Fruit fly (Drosophila melanogaster) whole organism, embryonic: ENCODE results near the gene CG43675.

Experiments
- CG10431 ChIP-seq: fragments of 200-800 bp; sonication (Bioruptor generic); optimal IDR thresholded peaks from 3 replicates; lab custom pipeline; 2018; ENCODE audit warnings: missing biosample characterization, mild to moderate bottlenecking, missing genetic modification characterization
- CG12659 ChIP-seq: fragments of 200-800 bp; sonication (Bioruptor generic); optimal IDR thresholded peaks from 3 replicates; lab custom pipeline; 2017; ENCODE audit warnings: mild to moderate bottlenecking, missing biosample characterization, missing genetic modification reagents, missing genetic modification characterization
- CG13287 ChIP-seq: fragments of 200-800 bp; sonication (Bioruptor generic); IDR thresholded peaks from 2 replicates; pipeline ENCODE4 v1.3.6; 2022; ENCODE audit warnings: missing biosample characterization, missing genetic modification characterization; ENCODE audit not compliant: partially characterized antibody
- CG13424 ChIP-seq: fragments of 200-800 bp; sonication (Bioruptor generic); optimal IDR thresholded peaks from 2 replicates; lab custom pipeline; 2019; ENCODE audit warnings: missing biosample characterization, mild to moderate bottlenecking, missing genetic modification characterization, moderate library complexity
- CG14667 ChIP-seq: fragments of 200-800 bp; sonication (Bioruptor generic); IDR thresholded peaks from 2 replicates; pipeline ENCODE4 v1.3.6; 2022; ENCODE audit warnings: missing biosample characterization, missing genetic modification characterization
- CG14860 ChIP-seq: fragments of 200-800 bp; sonication (Bioruptor generic); IDR thresholded peaks from 3 replicates; pipeline ENCODE4 v1.3.6; 2022; ENCODE audit warnings: missing biosample characterization, missing genetic modification characterization; ENCODE audit not compliant: partially characterized antibody
- CG15514 ChIP-seq: fragments of 200-800 bp; sonication (Bioruptor generic); optimal IDR thresholded peaks from 3 replicates; lab custom pipeline; 2017; ENCODE audit warnings: missing biosample characterization, missing genetic modification characterization, mild to moderate bottlenecking, moderate library complexity, missing genetic modification reagents
- CG16815 ChIP-seq: fragments of 200-800 bp; sonication (Bioruptor generic); optimal IDR thresholded peaks from 3 replicates; lab custom pipeline; 2017; ENCODE audit warnings: missing biosample characterization, mild to moderate bottlenecking, missing genetic modification characterization
- CG17328 ChIP-seq: fragments of 200-800 bp; sonication (Bioruptor generic); IDR thresholded peaks from 2 replicates; pipeline ENCODE4 v1.3.6; 2022; ENCODE audit warnings: missing biosample characterization, missing genetic modification characterization
- CG1792 ChIP-seq: fragments of 200-800 bp; sonication (Bioruptor generic); optimal IDR thresholded peaks from 2 replicates; lab custom pipeline; 2016; ENCODE audit warnings: missing biosample characterization, missing genetic modification characterization
- CG18011 ChIP-seq: fragments of 200-800 bp; sonication (Bioruptor generic); optimal IDR thresholded peaks from 2 replicates; lab custom pipeline; 2017; ENCODE audit warnings: missing biosample characterization, missing genetic modification characterization, mild to moderate bottlenecking, moderate library complexity, missing genotype
- CG30020 ChIP-seq: fragments of 200-800 bp; optimal IDR thresholded peaks from 2 replicates; lab custom pipeline; 2019; ENCODE audit warnings: missing biosample characterization, mild to moderate bottlenecking, missing genetic modification characterization, moderate library complexity
- CG31224 ChIP-seq: fragments of 200-800 bp; sonication (Bioruptor generic); IDR thresholded peaks from 2 replicates; pipeline ENCODE4 v1.3.6; 2022; ENCODE audit warnings: missing biosample characterization, missing genetic modification characterization
- CG33213 ChIP-seq: fragments of 200-800 bp; sonication (Bioruptor generic); optimal IDR thresholded peaks from 3 replicates; lab custom pipeline; 2016; ENCODE audit warnings: missing biosample characterization, missing genetic modification characterization
- CG34376 ChIP-seq: fragments of 200-800 bp; sonication (Bioruptor generic); optimal IDR thresholded peaks from 2 replicates; lab custom pipeline; 2018; ENCODE audit warnings: missing biosample characterization, mild to moderate bottlenecking, missing genetic modification characterization
- CG43689 ChIP-seq: fragments of 200-800 bp; sonication (Bioruptor generic); IDR thresholded peaks from 2 replicates; pipeline ENCODE4 v1.3.6; 2022; ENCODE audit warnings: missing biosample characterization, missing genetic modification characterization
- CG6765 ChIP-seq: fragments of 200-800 bp; sonication (Bioruptor generic); optimal IDR thresholded peaks from 3 replicates; lab custom pipeline; 2017; ENCODE audit warnings: missing biosample characterization, mild to moderate bottlenecking, missing genetic modification characterization
- CG7745 ChIP-seq: fragments of 200-800 bp; sonication (Bioruptor generic); optimal IDR thresholded peaks from 2 replicates; lab custom pipeline; 2018; ENCODE audit warnings: missing biosample characterization, mild to moderate bottlenecking, missing genetic modification characterization, moderate library complexity
- CG7786 ChIP-seq: fragments of 200-800 bp; sonication (Bioruptor generic); optimal IDR thresholded peaks from 2 replicates; lab custom pipeline; 2016; ENCODE audit warnings: missing biosample characterization, missing genetic modification characterization
- CG8944 ChIP-seq: fragments of 200-800 bp; sonication (Bioruptor generic); optimal IDR thresholded peaks from 3 replicates; lab custom pipeline; 2016; ENCODE audit warnings: missing biosample characterization, missing genetic modification characterization
- Dip3 ChIP-seq: fragments of 200-800 bp; sonication (Bioruptor generic); optimal IDR thresholded peaks from 3 replicates; lab custom pipeline; 2016; ENCODE audit warnings: missing biosample characterization, missing genetic modification characterization
- Eip74EF ChIP-seq, 2 experiments: fragments of 200-800 bp in 1 of 2; fragments of >200 bp in 1 of 2; sonication (Bioruptor generic) in 1 of 2; optimal IDR thresholded peaks; 2 replicates each; lab custom pipeline; 2017 to 2019; ENCODE audit warnings: missing biosample characterization in 2 of 2, missing genetic modification characterization in 2 of 2, mild to moderate bottlenecking in 1 of 2, moderate library complexity in 1 of 2
- HHEX ChIP-seq: fragments of 200-800 bp; sonication (Bioruptor generic); optimal IDR thresholded peaks from 3 replicates; lab custom pipeline; 2017; ENCODE audit warnings: missing biosample characterization, mild to moderate bottlenecking, missing genetic modification characterization, missing genetic modification reagents
- HLHmδ ChIP-seq: fragments of 200-800 bp; sonication (Bioruptor generic); optimal IDR thresholded peaks from 2 replicates; lab custom pipeline; 2018; ENCODE audit warnings: missing biosample characterization, mild to moderate bottlenecking, missing genetic modification characterization, moderate library complexity
- Hey ChIP-seq: fragments of 200-800 bp; sonication (Bioruptor generic); optimal IDR thresholded peaks from 3 replicates; lab custom pipeline; 2018; ENCODE audit warnings: missing biosample characterization, mild to moderate bottlenecking, missing genetic modification characterization
- HmgZ ChIP-seq: fragments of 200-800 bp; sonication (Bioruptor generic); optimal IDR thresholded peaks from 2 replicates; lab custom pipeline; 2018; ENCODE audit warnings: missing biosample characterization, mild to moderate bottlenecking, missing genetic modification characterization
- Hr39 ChIP-seq: fragments of >200 bp; optimal IDR thresholded peaks from 2 replicates; lab custom pipeline; 2017
- Myb ChIP-seq: fragments of 200-800 bp; sonication (Bioruptor generic); optimal IDR thresholded peaks from 2 replicates; lab custom pipeline; 2016; ENCODE audit warnings: missing biosample characterization, missing genetic modification characterization
- Oli ChIP-seq: fragments of 200-800 bp; sonication (Bioruptor generic); optimal IDR thresholded peaks from 2 replicates; lab custom pipeline; 2018; ENCODE audit warnings: missing biosample characterization, mild to moderate bottlenecking, missing genetic modification characterization, moderate library complexity
- Pdp1 ChIP-seq, 2 experiments: fragments of 200-800 bp; sonication (Bioruptor generic); optimal IDR thresholded peaks; 3 replicates each; lab custom pipeline; 2016; ENCODE audit warnings: missing biosample characterization in 2 of 2, missing genetic modification characterization in 2 of 2, mild to moderate bottlenecking in 1 of 2, moderate library complexity in 1 of 2
- Poxn ChIP-seq: fragments of 200-800 bp; sonication (Bioruptor generic); IDR thresholded peaks from 2 replicates; pipeline ENCODE4 v1.3.6; 2022; ENCODE audit warnings: missing biosample characterization, missing genetic modification characterization
- Side ChIP-seq: fragments of 200-800 bp; sonication (Bioruptor generic); optimal IDR thresholded peaks from 2 replicates; lab custom pipeline; 2016; ENCODE audit warnings: missing biosample characterization, missing genetic modification characterization
- Six4 ChIP-seq: fragments of 200-800 bp; sonication (Bioruptor generic); optimal IDR thresholded peaks from 2 replicates; lab custom pipeline; 2016; ENCODE audit warnings: missing biosample characterization, missing genetic modification characterization
- bbx ChIP-seq: fragments of 200-800 bp; sonication (Bioruptor generic); IDR thresholded peaks from 2 replicates; pipeline ENCODE4 v1.3.6; 2022; ENCODE audit warnings: missing biosample characterization, missing genetic modification characterization; ENCODE audit not compliant: partially characterized antibody
- cad ChIP-seq: fragments of >200 bp; optimal IDR thresholded peaks from 2 replicates; lab custom pipeline; 2017; ENCODE audit warnings: missing biosample characterization, missing genetic modification characterization
- en ChIP-seq: fragments of 200-800 bp; sonication (Bioruptor generic); optimal IDR thresholded peaks from 2 replicates; lab custom pipeline; 2016; ENCODE audit warnings: missing biosample characterization, missing genetic modification characterization
- jing ChIP-seq: fragments of 200-800 bp; sonication (Bioruptor generic); optimal IDR thresholded peaks from 2 replicates; lab custom pipeline; 2018; ENCODE audit warnings: missing biosample characterization, mild to moderate bottlenecking, missing genetic modification characterization
- maf-S ChIP-seq: fragments of 200-800 bp; sonication (Bioruptor generic); optimal IDR thresholded peaks from 2 replicates; lab custom pipeline; 2016; ENCODE audit warnings: missing biosample characterization, missing genetic modification characterization
- peb ChIP-seq: fragments of 200-800 bp; sonication (Bioruptor generic); IDR thresholded peaks from 2 replicates; pipeline ENCODE4 v1.3.6; 2022; ENCODE audit warnings: missing biosample characterization, missing genetic modification characterization
- rib ChIP-seq: fragments of 200-800 bp; sonication (Bioruptor generic); IDR thresholded peaks from 2 replicates; pipeline ENCODE4 v1.3.6; 2022; ENCODE audit warnings: missing biosample characterization, missing genetic modification characterization
- sc ChIP-seq, 3 experiments: fragments of >200 bp in 2 of 3; fragments of 200-800 bp in 1 of 3; sonication (Bioruptor generic) in 1 of 3; optimal IDR thresholded peaks; 2 replicates in 2 of 3; 3 replicates in 1 of 3; lab custom pipeline; 2017; ENCODE audit warnings: mild to moderate bottlenecking in 1 of 3, missing biosample characterization in 1 of 3, missing genetic modification characterization in 1 of 3, missing genetic modification reagents in 1 of 3
- sisA ChIP-seq: fragments of 200-800 bp; sonication (Bioruptor generic); IDR thresholded peaks from 2 replicates; pipeline ENCODE4 v1.3.6; 2022; ENCODE audit warnings: missing biosample characterization, missing genetic modification characterization
- slbo ChIP-seq: fragments of 200-800 bp; sonication (Bioruptor generic); IDR thresholded peaks from 2 replicates; pipeline ENCODE4 v1.3.6; 2022; ENCODE audit warnings: missing biosample characterization, missing genetic modification characterization
- tna ChIP-seq: fragments of 200-800 bp; sonication (Bioruptor generic); IDR thresholded peaks from 2 replicates; pipeline ENCODE4 v1.3.6; 2022; ENCODE audit warnings: missing biosample characterization, missing genetic modification characterization; ENCODE audit not compliant: partially characterized antibody
- toy ChIP-seq: fragments of 200-800 bp; sonication (Bioruptor generic); IDR thresholded peaks from 2 replicates; pipeline ENCODE4 v1.3.6; 2022; ENCODE audit warnings: missing biosample characterization, missing genetic modification characterization
- twi ChIP-seq: fragments of 200-800 bp; optimal IDR thresholded peaks from 2 replicates; lab custom pipeline; 2019; ENCODE audit warnings: missing biosample characterization, mild to moderate bottlenecking, missing genetic modification characterization, moderate library complexity
- unc-4 ChIP-seq: fragments of 200-800 bp; sonication (Bioruptor generic); IDR thresholded peaks from 2 replicates; pipeline ENCODE4 v1.3.6; 2022; ENCODE audit warnings: missing biosample characterization, missing genetic modification characterization; ENCODE audit not compliant: partially characterized antibody

Gene CG43675

DNA sequence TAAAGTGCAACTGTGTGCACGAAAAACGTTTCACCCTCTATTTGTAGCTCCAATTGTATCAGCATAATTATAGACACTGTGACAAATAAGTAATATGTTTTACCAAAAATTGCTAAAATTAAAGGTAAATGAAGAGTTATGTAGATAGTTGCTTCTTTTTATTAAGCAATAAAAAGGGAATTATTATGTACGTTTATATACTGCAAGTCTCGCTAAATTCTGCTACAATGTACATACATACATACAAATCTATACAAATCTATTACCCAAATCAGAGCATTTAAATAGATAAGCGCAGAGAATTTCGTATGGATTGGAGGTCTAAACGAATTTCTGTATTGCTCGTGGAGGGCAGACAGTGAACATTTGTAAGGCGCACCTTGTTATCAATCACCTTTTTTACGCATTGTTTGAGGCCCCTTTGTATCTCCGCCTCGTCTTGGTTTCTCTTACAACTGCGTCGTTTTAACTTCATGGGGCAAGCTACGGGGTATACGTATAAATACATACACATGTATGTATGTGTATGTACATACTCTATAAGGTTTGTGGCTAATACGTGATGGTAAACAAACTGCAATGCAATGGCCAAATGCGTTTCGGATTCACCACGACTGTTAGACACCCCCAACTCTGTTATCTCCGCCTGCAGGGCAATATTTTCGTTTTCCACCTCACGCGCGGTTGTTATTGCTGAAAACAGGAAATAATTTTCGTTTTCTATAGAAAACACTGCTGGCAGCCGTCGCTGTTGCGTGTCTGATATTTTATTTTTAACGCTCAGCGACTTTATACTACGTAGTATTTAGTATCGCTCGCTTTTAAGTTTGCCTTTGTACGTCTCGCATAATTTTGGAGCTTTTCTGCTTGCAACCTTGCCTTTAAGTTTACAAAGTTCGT, 15.9 kb upstream of the CG43675 start (continued):
- TF ChIP-seq CG7745 (peak; percentile 6), Six4 (GFP tag; lab: Kevin White, UChicago) (peak; percentile 65), sc (optimal IDR thresholded peaks at IDR 0.05; lab: Kevin White, UChicago) (no peak), sc (GFP tag; optimal IDR thresholded peaks at IDR 0.05; lab: Kevin White, UChicago) (peak; percentile 55), CG31224 (no peak; the same call in 1 of the 2 replicates), CG8944 (GFP tag; lab: Kevin White, UChicago) (no peak), CG34376 (peak; percentile 78), sisA (GFP tag; lab: Robert Waterston, UW) (peak; percentile 31; the same call in 1 of the 2 replicates), CG1792 (no peak), CG18011 (GFP tag; lab: Kevin White, UChicago) (no peak), HLHmδ (peak; percentile 35), toy (GFP tag; lab: Robert Waterston, UW) (no peak), rib (GFP tag; lab: Robert Waterston, UW) (no peak), CG33213 (GFP tag; lab: Kevin White, UChicago) (peak; percentile 11), Poxn (GFP tag; lab: Robert Waterston, UW) (no peak), Dip3 (GFP tag; lab: Kevin White, UChicago) (no peak), CG13287 (GFP tag; lab: Robert Waterston, UW) (no peak; the same call in 1 of the 2 replicates), HHEX (GFP tag; lab: Kevin White, UChicago) (peak; percentile 65), CG43689 (GFP tag; lab: Robert Waterston, UW) (no peak), Hey (tag; lab: Kevin White, UChicago) (no peak), CG14860 (no peak), Eip74EF (GFP tag; optimal IDR thresholded peaks at IDR 0.05; lab: Kevin White, UChicago) (peak in 1 of 2 experiments; percentile 63), Myb (GFP tag; lab: Kevin White, UChicago) (peak; percentile 10), CG12659 (GFP tag; lab: Kevin White, UChicago) (peak; percentile 42), bbx (peak; percentile 40; the same call in 1 of the 2 replicates), CG16815 (GFP tag; lab: Kevin White, UChicago) (peak; percentile 44), CG13424 (tag; lab: Kevin White, UChicago) (peak; percentile 63), CG17328 (peak; percentile 59; the same call in 1 of the 2 replicates), CG15514 (peak; percentile 1), unc-4 (GFP tag; lab: Robert Waterston, UW) (no peak), twi (peak; percentile 48), maf-S (GFP tag; lab: Kevin White, UChicago) (no peak), Pdp1 (GFP tag; optimal IDR thresholded peaks at IDR 0.05; lab: Kevin White, UChicago) (peak; percentile 5 to 70), Oli (tag; lab: Kevin White, UChicago) (peak; percentile 67), peb (no peak), CG7786 (GFP tag; lab: Kevin White, UChicago) (no peak), CG10431 (GFP tag; lab: Kevin White, UChicago) (no peak), HmgZ (tag; lab: Kevin White, UChicago) (peak; percentile 7), slbo (GFP tag; lab: Robert Waterston, UW) (no peak), en (GFP tag; lab: Kevin White, UChicago) (no peak), CG14667 (GFP tag; lab: Robert Waterston, UW) (0 out of 2 replicates have a peak, but pooled peaks have one; percentile 16), cad (no peak), CG6765 (GFP tag; lab: Kevin White, UChicago) (no peak), tna (GFP tag; lab: Robert Waterston, UW) (no peak), Side (no peak), Hr39 (no peak), CG30020 (tag; lab: Kevin White, UChicago) (no peak), jing (peak; percentile 33)
